Fruit fly (Drosophila melanogaster) whole organism, embryonic: Measurements from ENCODE around the gene Ptp10D.
A peak's percentile ranks its signal among the peaks of the same experiment; 100 is the strongest.

Experiments used
- Bteb2 ChIP-seq: fragments of 200-800 bp; sonication (Bioruptor generic); optimal IDR thresholded peaks from 2 replicates; lab custom pipeline; 2016; ENCODE audit warnings: missing biosample characterization, missing genetic modification characterization
- C15 ChIP-seq: fragments of 200-800 bp; sonication (Bioruptor generic); IDR thresholded peaks from 3 replicates; pipeline ENCODE4 v1.3.6; 2022; ENCODE audit warnings: missing biosample characterization, missing genetic modification characterization
- CG10979 ChIP-seq: fragments of 200-800 bp; sonication (Bioruptor generic); optimal IDR thresholded peaks from 2 replicates; lab custom pipeline; 2018; ENCODE audit warnings: missing biosample characterization, mild to moderate bottlenecking, missing genetic modification characterization, moderate library complexity
- CG12744 ChIP-seq: fragments of 200-800 bp; sonication (Bioruptor generic); optimal IDR thresholded peaks from 2 replicates; lab custom pipeline; 2016; ENCODE audit warnings: missing biosample characterization, missing genetic modification characterization
- CG15514 ChIP-seq: fragments of 200-800 bp; sonication (Bioruptor generic); optimal IDR thresholded peaks from 3 replicates; lab custom pipeline; 2017; ENCODE audit warnings: missing biosample characterization, missing genetic modification characterization, mild to moderate bottlenecking, moderate library complexity, missing genetic modification reagents
- CG1792 ChIP-seq: fragments of 200-800 bp; sonication (Bioruptor generic); optimal IDR thresholded peaks from 2 replicates; lab custom pipeline; 2016; ENCODE audit warnings: missing biosample characterization, missing genetic modification characterization
- CG18011 ChIP-seq: fragments of 200-800 bp; sonication (Bioruptor generic); optimal IDR thresholded peaks from 2 replicates; lab custom pipeline; 2017; ENCODE audit warnings: missing biosample characterization, missing genetic modification characterization, mild to moderate bottlenecking, moderate library complexity, missing genotype
- CG30403 ChIP-seq: fragments of 200-800 bp; sonication (Bioruptor generic); optimal IDR thresholded peaks from 3 replicates; lab custom pipeline; 2016; ENCODE audit warnings: missing biosample characterization, missing genetic modification characterization
- CG31224 ChIP-seq: fragments of 200-800 bp; sonication (Bioruptor generic); IDR thresholded peaks from 2 replicates; pipeline ENCODE4 v1.3.6; 2022; ENCODE audit warnings: missing biosample characterization, missing genetic modification characterization
- CG31441 ChIP-seq: fragments of 200-800 bp; sonication (Bioruptor generic); IDR thresholded peaks from 2 replicates; pipeline ENCODE4 v1.3.6; 2022; ENCODE audit warnings: missing biosample characterization, missing genetic modification characterization
- CG32772 ChIP-seq: fragments of 200-800 bp; sonication (Bioruptor generic); IDR thresholded peaks from 2 replicates; pipeline ENCODE4 v1.3.6; 2022; ENCODE audit warnings: missing biosample characterization, missing genetic modification characterization
- CG3407 ChIP-seq: fragments of 200-800 bp; sonication (Bioruptor generic); optimal IDR thresholded peaks from 2 replicates; lab custom pipeline; 2018; ENCODE audit warnings: missing biosample characterization, mild to moderate bottlenecking, missing genetic modification characterization
- CG8290 ChIP-seq, 3 experiments: fragments of 200-800 bp; sonication (Bioruptor generic); optimal IDR thresholded peaks; 2 replicates each; lab custom pipeline; 2016 to 2019; ENCODE audit warnings: missing biosample characterization in 3 of 3, missing genetic modification characterization in 3 of 3, mild to moderate bottlenecking in 2 of 3, moderate library complexity in 1 of 3
- CG9609 ChIP-seq: fragments of 200-800 bp; sonication (Bioruptor generic); optimal IDR thresholded peaks from 3 replicates; lab custom pipeline; 2016; ENCODE audit warnings: missing biosample characterization, missing genetic modification characterization
- Chrac-16 ChIP-seq: fragments of 200-800 bp; sonication (Bioruptor generic); optimal IDR thresholded peaks from 3 replicates; lab custom pipeline; 2016; ENCODE audit warnings: missing biosample characterization, missing genetic modification characterization
- Dref ChIP-seq: fragments of 200-800 bp; sonication (Bioruptor generic); IDR thresholded peaks from 2 replicates; pipeline ENCODE4 v1.3.6; 2022; ENCODE audit warnings: missing biosample characterization, missing genetic modification characterization
- Drgx ChIP-seq: fragments of 200-800 bp; sonication (Bioruptor generic); IDR thresholded peaks from 2 replicates; pipeline ENCODE4 v1.3.6; 2022; ENCODE audit warnings: missing biosample characterization, missing genetic modification characterization
- ERR ChIP-seq: fragments of 200-800 bp; sonication (Bioruptor generic); optimal IDR thresholded peaks from 2 replicates; lab custom pipeline; 2016; ENCODE audit warnings: missing biosample characterization, missing genetic modification characterization
- Fer1 ChIP-seq: fragments of 200-800 bp; sonication (Bioruptor generic); optimal IDR thresholded peaks from 2 replicates; lab custom pipeline; 2017; ENCODE audit warnings: missing biosample characterization, mild to moderate bottlenecking, missing genetic modification characterization
- GATAe ChIP-seq: fragments of 200-800 bp; sonication (Bioruptor generic); conservative IDR thresholded peaks from 2 replicates; pipeline ENCODE4 v1.3.6; 2022; ENCODE audit warnings: missing biosample characterization, missing genetic modification characterization
- H2.0 ChIP-seq: fragments of 200-800 bp; sonication (Bioruptor generic); IDR thresholded peaks from 2 replicates; pipeline ENCODE4 v1.3.6; 2022; ENCODE audit warnings: missing biosample characterization, missing genetic modification characterization
- HmgD ChIP-seq: fragments of 200-800 bp; sonication (Bioruptor generic); optimal IDR thresholded peaks from 3 replicates; lab custom pipeline; 2016; ENCODE audit warnings: missing biosample characterization, missing genetic modification characterization
- HmgZ ChIP-seq: fragments of 200-800 bp; sonication (Bioruptor generic); optimal IDR thresholded peaks from 2 replicates; lab custom pipeline; 2018; ENCODE audit warnings: missing biosample characterization, mild to moderate bottlenecking, missing genetic modification characterization
- Hr51 ChIP-seq, 2 experiments: fragments of 200-800 bp; sonication (Bioruptor generic); optimal IDR thresholded peaks; 2 replicates in 1 of 2; 3 replicates in 1 of 2; lab custom pipeline; 2016 to 2018; ENCODE audit warnings: missing biosample characterization in 2 of 2, missing genetic modification characterization in 2 of 2, mild to moderate bottlenecking in 1 of 2, moderate library complexity in 1 of 2
- Meics ChIP-seq: fragments of 200-800 bp; sonication (Bioruptor generic); optimal IDR thresholded peaks from 2 replicates; lab custom pipeline; 2017; ENCODE audit warnings: missing biosample characterization, mild to moderate bottlenecking, missing genetic modification characterization
- Mes4 ChIP-seq: fragments of 200-800 bp; sonication (Bioruptor generic); optimal IDR thresholded peaks from 2 replicates; lab custom pipeline; 2016; ENCODE audit warnings: missing biosample characterization, missing genetic modification characterization
- Nf-YC ChIP-seq: fragments of 200-800 bp; optimal IDR thresholded peaks from 3 replicates; lab custom pipeline; 2019; ENCODE audit warnings: missing biosample characterization, mild to moderate bottlenecking, missing genetic modification characterization, moderate library complexity
- Six4 ChIP-seq: fragments of 200-800 bp; sonication (Bioruptor generic); optimal IDR thresholded peaks from 2 replicates; lab custom pipeline; 2016; ENCODE audit warnings: missing biosample characterization, missing genetic modification characterization
- Sox100B ChIP-seq: fragments of 200-800 bp; sonication (Bioruptor generic); optimal IDR thresholded peaks from 3 replicates; lab custom pipeline; 2018; ENCODE audit warnings: missing biosample characterization, mild to moderate bottlenecking, missing genetic modification characterization
- YL-1 ChIP-seq: fragments of 200-800 bp; sonication (Bioruptor generic); optimal IDR thresholded peaks from 3 replicates; lab custom pipeline; 2017; ENCODE audit warnings: missing biosample characterization, mild to moderate bottlenecking, missing genetic modification characterization
- abd-A ChIP-seq: fragments of 200-800 bp; sonication (Bioruptor generic); optimal IDR thresholded peaks from 3 replicates; lab custom pipeline; 2019; ENCODE audit warnings: missing biosample characterization, mild to moderate bottlenecking, missing genetic modification characterization, moderate library complexity
- az2 ChIP-seq: fragments of 200-800 bp; sonication (Bioruptor generic); optimal IDR thresholded peaks from 3 replicates; lab custom pipeline; 2016; ENCODE audit warnings: missing biosample characterization, missing genetic modification characterization
- bcd ChIP-seq: fragments of 200-800 bp; sonication (Bioruptor generic); optimal IDR thresholded peaks from 2 replicates; lab custom pipeline; 2017; ENCODE audit warnings: missing biosample characterization, mild to moderate bottlenecking, missing genetic modification characterization
- ci ChIP-seq: fragments of 200-800 bp; sonication (Bioruptor generic); IDR thresholded peaks from 3 replicates; pipeline ENCODE4 v1.3.6; 2022; ENCODE audit warnings: missing biosample characterization, missing genetic modification characterization
- dmrt99B ChIP-seq: fragments of 200-800 bp; sonication (Bioruptor generic); optimal IDR thresholded peaks from 2 replicates; lab custom pipeline; 2018; ENCODE audit warnings: missing biosample characterization, mild to moderate bottlenecking, missing genetic modification characterization, moderate library complexity
- dysf ChIP-seq: fragments of 200-800 bp; sonication (Bioruptor generic); IDR thresholded peaks from 3 replicates; pipeline ENCODE4 v1.3.6; 2022; ENCODE audit warnings: missing biosample characterization, missing genetic modification characterization
- ems ChIP-seq: fragments of 200-800 bp; sonication (Bioruptor generic); optimal IDR thresholded peaks from 3 replicates; lab custom pipeline; 2016; ENCODE audit warnings: missing biosample characterization, missing genetic modification characterization
- gfzf ChIP-seq: fragments of 200-800 bp; sonication (Bioruptor generic); optimal IDR thresholded peaks from 2 replicates; lab custom pipeline; 2016; ENCODE audit warnings: missing biosample characterization, mild to moderate bottlenecking, missing genetic modification characterization, moderate library complexity
- h ChIP-seq: fragments of >200 bp; optimal IDR thresholded peaks from 2 replicates; lab custom pipeline; 2017
- jumu ChIP-seq: fragments of 200-800 bp; sonication (Bioruptor generic); optimal IDR thresholded peaks from 3 replicates; lab custom pipeline; 2016; ENCODE audit warnings: missing biosample characterization, missing genetic modification characterization
- knrl ChIP-seq: fragments of 200-800 bp; sonication (Bioruptor generic); IDR thresholded peaks from 3 replicates; pipeline ENCODE4 v1.3.6; 2022; ENCODE audit warnings: missing biosample characterization, missing genetic modification characterization; ENCODE audit not compliant: partially characterized antibody
- mirr ChIP-seq: fragments of 200-800 bp; sonication (Bioruptor generic); optimal IDR thresholded peaks from 3 replicates; lab custom pipeline; 2018; ENCODE audit warnings: missing biosample characterization, mild to moderate bottlenecking, missing genetic modification characterization
- mld ChIP-seq: fragments of 200-800 bp; sonication (Bioruptor generic); IDR thresholded peaks from 3 replicates; pipeline ENCODE4 v1.3.6; 2022; ENCODE audit warnings: missing biosample characterization, missing genetic modification characterization; ENCODE audit not compliant: partially characterized antibody
- nau ChIP-seq: fragments of 200-800 bp; sonication (Bioruptor generic); optimal IDR thresholded peaks from 3 replicates; lab custom pipeline; 2017; ENCODE audit warnings: missing biosample characterization, mild to moderate bottlenecking, missing genetic modification characterization, missing genetic modification reagents
- onecut ChIP-seq: fragments of 200-800 bp; sonication (Bioruptor generic); IDR thresholded peaks from 2 replicates; pipeline ENCODE4 v1.3.6; 2022; ENCODE audit warnings: missing biosample characterization, missing genetic modification characterization
- pnt ChIP-seq: fragments of 200-800 bp; sonication (Bioruptor generic); optimal IDR thresholded peaks from 3 replicates; lab custom pipeline; 2016; ENCODE audit warnings: missing biosample characterization, missing genetic modification characterization
- pum ChIP-seq: fragments of 200-800 bp; sonication (Bioruptor generic); optimal IDR thresholded peaks from 2 replicates; lab custom pipeline; 2016; ENCODE audit warnings: missing biosample characterization, missing genetic modification characterization
- slou ChIP-seq: fragments of 200-800 bp; sonication (Bioruptor generic); optimal IDR thresholded peaks from 3 replicates; lab custom pipeline; 2016; ENCODE audit warnings: missing biosample characterization, missing genetic modification characterization
- sug ChIP-seq: fragments of 200-800 bp; optimal IDR thresholded peaks from 2 replicates; lab custom pipeline; 2019; ENCODE audit warnings: missing biosample characterization, mild to moderate bottlenecking, missing genetic modification characterization, moderate library complexity
- tin ChIP-seq: fragments of 200-800 bp; sonication (Bioruptor generic); optimal IDR thresholded peaks from 3 replicates; lab custom pipeline; 2016; ENCODE audit warnings: missing biosample characterization, missing genetic modification characterization
- wor ChIP-seq: fragments of 200-800 bp; sonication (Bioruptor generic); IDR thresholded peaks from 2 replicates; pipeline ENCODE4 v1.3.6; 2022; ENCODE audit warnings: missing biosample characterization, missing genetic modification characterization

Ptp10D gene

dm6 chrX:11657140-11657539, 35.3 kb downstream of the Ptp10D start (continued):
- TF ChIP-seq pum (GFP tag; lab: Kevin White, UChicago) = peak; percentile 30
- TF ChIP-seq Six4 (GFP tag; lab: Kevin White, UChicago) = peak; percentile 48
- TF ChIP-seq jumu = peak; percentile 30
- TF ChIP-seq CG1792 (GFP tag; lab: Kevin White, UChicago) = peak; percentile 10
- TF ChIP-seq CG31441 (GFP tag; lab: Robert Waterston, UW) = peak; percentile 68
- peak; percentile 55 for TF ChIP-seq slou (GFP tag; lab: Kevin White, UChicago)
- TF ChIP-seq GATAe (GFP tag; lab: Robert Waterston, UW) = no peak
- TF ChIP-seq Sox100B (GFP tag; lab: Kevin White, UChicago) = peak; percentile 36
- TF ChIP-seq Hr51 (GFP tag; optimal IDR thresholded peaks at IDR 0.05; lab: Kevin White, UChicago) = peak in 1 of 2 experiments; percentile 71
- TF ChIP-seq Mes4 (GFP tag; lab: Kevin White, UChicago) = no peak
- TF ChIP-seq az2 (GFP tag; lab: Kevin White, UChicago) = peak; percentile 40
- peak; percentile 50 for TF ChIP-seq HmgZ
- TF ChIP-seq CG9609 = peak; percentile 39
- peak; percentile 6 for TF ChIP-seq ems
- TF ChIP-seq dmrt99B = peak; percentile 78
- no peak for TF ChIP-seq Dref (GFP tag; lab: Robert Waterston, UW)
- peak; percentile 56 for TF ChIP-seq Drgx (GFP tag; lab: Robert Waterston, UW)
- TF ChIP-seq ci (GFP tag; lab: Robert Waterston, UW) = peak; percentile 52; the same call in 1 of the 3 replicates
- no peak for TF ChIP-seq CG18011 (GFP tag; lab: Kevin White, UChicago)
- TF ChIP-seq sug (tag; lab: Kevin White, UChicago) = peak; percentile 53
- no peak for TF ChIP-seq wor (GFP tag; lab: Robert Waterston, UW)
- peak; percentile 23 for TF ChIP-seq Chrac-16 (GFP tag; lab: Kevin White, UChicago)
- TF ChIP-seq Meics (GFP tag; lab: Kevin White, UChicago) = peak; percentile 65
- peak; percentile 54 for TF ChIP-seq Bteb2 (GFP tag; lab: Kevin White, UChicago)
- TF ChIP-seq mirr (GFP tag; lab: Kevin White, UChicago) = peak; percentile 2
- TF ChIP-seq onecut (GFP tag; lab: Robert Waterston, UW) = peak; percentile 29; the same call in 1 of the 2 replicates
- TF ChIP-seq CG10979 (tag; lab: Kevin White, UChicago) = peak; percentile 65
- peak; percentile 63; the same call in 2 of the 3 replicates for TF ChIP-seq dysf
- peak; percentile 75 for TF ChIP-seq Fer1 (GFP tag; lab: Kevin White, UChicago)
- no peak for TF ChIP-seq mld (GFP tag; lab: Robert Waterston, UW)
- peak; percentile 23 for TF ChIP-seq abd-A (tag; lab: Kevin White, UChicago)
- peak; percentile 49 for TF ChIP-seq CG15514 (GFP tag; lab: Kevin White, UChicago)
- TF ChIP-seq CG31224 = 0 out of 2 replicates have a peak, but pooled peaks have one; percentile 21
- no peak for TF ChIP-seq HmgD (GFP tag; lab: Kevin White, UChicago)
- TF ChIP-seq nau = peak; percentile 11
- TF ChIP-seq CG3407 (GFP tag; lab: Kevin White, UChicago) = peak; percentile 15
- TF ChIP-seq bcd (GFP tag; lab: Kevin White, UChicago) = peak; percentile 51
- 0 out of 2 replicates have a peak, but pooled peaks have one; percentile 32 for TF ChIP-seq CG32772
- no peak for TF ChIP-seq knrl (GFP tag; lab: Robert Waterston, UW)
- TF ChIP-seq gfzf (GFP tag; lab: Kevin White, UChicago) = no peak
- no peak for TF ChIP-seq ERR
- TF ChIP-seq h (lab: Kevin White, UChicago) = no peak
- TF ChIP-seq CG12744 (GFP tag; lab: Kevin White, UChicago) = peak; percentile 49
- TF ChIP-seq tin (GFP tag; lab: Kevin White, UChicago) = peak; percentile 39
- TF ChIP-seq pnt (GFP tag; lab: Kevin White, UChicago) = no peak
- peak; percentile 48 for TF ChIP-seq Nf-YC (tag; lab: Kevin White, UChicago)
- TF ChIP-seq C15 = no peak
- no peak for TF ChIP-seq YL-1 (GFP tag; lab: Kevin White, UChicago)
- TF ChIP-seq H2.0 (GFP tag; lab: Robert Waterston, UW) = peak; percentile 38; the same call in 1 of the 2 replicates
- TF ChIP-seq CG8290 (GFP tag; optimal IDR thresholded peaks at IDR 0.05; lab: Kevin White, UChicago) = no peak
- peak in 1 of 2 experiments; percentile 16 for TF ChIP-seq CG8290 (tag; optimal IDR thresholded peaks at IDR 0.05; lab: Kevin White, UChicago)
- peak; percentile 59 for TF ChIP-seq CG30403
